Worm (Caenorhabditis elegans): ENCODE results near the gene C30A5.10.

DNA sequence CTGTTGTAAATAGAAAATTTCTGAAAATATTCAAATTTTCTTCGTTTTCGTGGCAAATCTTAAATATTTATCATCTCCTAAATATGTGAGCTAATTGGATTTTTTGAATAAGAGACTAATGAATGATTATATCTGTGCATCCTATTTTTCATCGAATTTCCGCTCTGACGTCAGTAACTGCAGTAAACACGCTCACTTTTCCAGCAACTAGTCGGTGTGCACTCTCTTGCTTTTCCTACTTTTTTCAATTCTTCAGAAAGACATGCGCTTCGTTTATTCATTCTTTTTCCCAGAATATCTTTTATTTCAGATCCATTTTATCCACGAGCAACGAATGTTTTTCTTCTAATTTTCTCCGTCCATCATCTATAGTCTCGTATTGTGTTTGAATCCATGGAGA lies 19.8 kb upstream of the C30A5.10 start:
- TF ChIP-seq nhr-6 (tag; optimal IDR thresholded peaks at IDR 0.05) (peak; percentile 41), mab-5 (tag; optimal IDR thresholded peaks at IDR 0.05) (no peak), dmd-4 (tag; optimal IDR thresholded peaks at IDR 0.05) (no peak), ceh-16 (tag; optimal IDR thresholded peaks at IDR 0.05) (no peak), F13H6.1 (tag; optimal IDR thresholded peaks at IDR 0.05) (no peak)
